Worm (Caenorhabditis elegans): ENCODE data around the gene Y94H6A.3.

- TF ChIP-seq unc-130 (tag; optimal IDR thresholded peaks at IDR 0.05) = no peak
- TF ChIP-seq nhr-77 (tag; optimal IDR thresholded peaks at IDR 0.05) = no peak
- TF ChIP-seq lin-13 (GFP tag; optimal IDR thresholded peaks at IDR 0.05) = no peak
- no peak for TF ChIP-seq nhr-11 (tag; optimal IDR thresholded peaks at IDR 0.05)
- TF ChIP-seq hpl-2 (GFP tag; optimal IDR thresholded peaks at IDR 0.05) = no peak
- no peak for TF ChIP-seq dpl-1 (GFP tag; optimal IDR thresholded peaks at IDR 0.05)
- TF ChIP-seq ama-1 (optimal IDR thresholded peaks at IDR 0.05) = no peak
- no peak for TF ChIP-seq ceh-82 (tag; optimal IDR thresholded peaks at IDR 0.05)
- TF ChIP-seq skn-1 (tag; optimal IDR thresholded peaks at IDR 0.05) = peak; percentile 93
- no peak for TF ChIP-seq snpc-4 (tag; optimal IDR thresholded peaks at IDR 0.05)
These were observed 34.9 kb downstream of the Y94H6A.3 start for ce11 chrIV:2711122-2711669.
